Fruit fly (Drosophila melanogaster) whole organism, embryonic: ENCODE measurements around the gene CG4596.

Experiments
- Ada2b ChIP-seq: fragments of 200-800 bp; sonication (Bioruptor generic); IDR thresholded peaks from 2 replicates; pipeline ENCODE4 v1.3.6; 2022; ENCODE audit warnings: missing biosample characterization, missing genetic modification characterization
- Asciz ChIP-seq: fragments of 200-800 bp; sonication (Bioruptor generic); optimal IDR thresholded peaks from 2 replicates; lab custom pipeline; 2017; ENCODE audit warnings: missing biosample characterization, mild to moderate bottlenecking, missing genetic modification characterization, missing genetic modification reagents
- Atf3 ChIP-seq: fragments of 200-800 bp; sonication (Bioruptor generic); optimal IDR thresholded peaks from 3 replicates; lab custom pipeline; 2016; ENCODE audit warnings: missing biosample characterization, missing genetic modification characterization
- Bgb ChIP-seq: fragments of 200-800 bp; sonication (Bioruptor generic); IDR thresholded peaks from 2 replicates; pipeline ENCODE4 v1.3.6; 2022; ENCODE audit warnings: missing biosample characterization, missing genetic modification characterization; ENCODE audit not compliant: partially characterized antibody
- Bteb2 ChIP-seq: fragments of 200-800 bp; sonication (Bioruptor generic); optimal IDR thresholded peaks from 2 replicates; lab custom pipeline; 2016; ENCODE audit warnings: missing biosample characterization, missing genetic modification characterization
- CG10274 ChIP-seq: fragments of 200-800 bp; sonication (Bioruptor generic); optimal IDR thresholded peaks from 3 replicates; lab custom pipeline; 2017; ENCODE audit warnings: missing biosample characterization, mild to moderate bottlenecking, missing genetic modification characterization
- CG11093 ChIP-seq: fragments of 200-800 bp; sonication (Bioruptor generic); IDR thresholded peaks from 3 replicates; pipeline ENCODE4 v1.3.6; 2022; ENCODE audit warnings: missing biosample characterization, missing genetic modification characterization
- CG11723 ChIP-seq: fragments of 200-800 bp; sonication (Bioruptor generic); optimal IDR thresholded peaks from 2 replicates; lab custom pipeline; 2017; ENCODE audit warnings: missing biosample characterization, mild to moderate bottlenecking, missing genetic modification characterization
- CG12942 ChIP-seq: fragments of 200-800 bp; sonication (Bioruptor generic); optimal IDR thresholded peaks from 3 replicates; lab custom pipeline; 2016; ENCODE audit warnings: missing biosample characterization, missing genetic modification characterization
- CG13296 ChIP-seq: fragments of 200-800 bp; sonication (Bioruptor generic); optimal IDR thresholded peaks from 3 replicates; lab custom pipeline; 2018; ENCODE audit warnings: missing biosample characterization, mild to moderate bottlenecking, missing genetic modification characterization
- CG1529 ChIP-seq: fragments of 200-800 bp; sonication (Bioruptor generic); optimal IDR thresholded peaks from 3 replicates; lab custom pipeline; 2018; ENCODE audit warnings: missing biosample characterization, missing genetic modification characterization
- CG2116 ChIP-seq: fragments of 200-800 bp; sonication (Bioruptor generic); optimal IDR thresholded peaks from 3 replicates; lab custom pipeline; 2018; ENCODE audit warnings: missing biosample characterization, mild to moderate bottlenecking, missing genetic modification characterization
- CG32767 ChIP-seq: fragments of 200-800 bp; sonication (Bioruptor generic); IDR thresholded peaks from 2 replicates; pipeline ENCODE4 v1.3.6; 2022; ENCODE audit warnings: missing biosample characterization, missing genetic modification characterization
- CG32772 ChIP-seq: fragments of 200-800 bp; sonication (Bioruptor generic); IDR thresholded peaks from 2 replicates; pipeline ENCODE4 v1.3.6; 2022; ENCODE audit warnings: missing biosample characterization, missing genetic modification characterization
- CG6791 ChIP-seq: fragments of 200-800 bp; sonication (Bioruptor generic); IDR thresholded peaks from 3 replicates; pipeline ENCODE4 v1.3.6; 2022; ENCODE audit warnings: missing biosample characterization, missing genetic modification characterization; ENCODE audit not compliant: partially characterized antibody
- CG7556 ChIP-seq: fragments of 200-800 bp; sonication (Bioruptor generic); optimal IDR thresholded peaks from 2 replicates; lab custom pipeline; 2017; ENCODE audit warnings: missing biosample characterization, mild to moderate bottlenecking, missing genetic modification characterization
- CG7786 ChIP-seq: fragments of 200-800 bp; sonication (Bioruptor generic); optimal IDR thresholded peaks from 2 replicates; lab custom pipeline; 2016; ENCODE audit warnings: missing biosample characterization, missing genetic modification characterization
- CG8478 ChIP-seq: fragments of >200 bp; optimal IDR thresholded peaks from 2 replicates; lab custom pipeline; 2018
- CG9215 ChIP-seq: fragments of 200-800 bp; sonication (Bioruptor generic); IDR thresholded peaks from 2 replicates; pipeline ENCODE4 v1.3.6; 2022; ENCODE audit warnings: missing biosample characterization, missing genetic modification characterization
- CG9437 ChIP-seq: fragments of 200-800 bp; sonication (Bioruptor generic); optimal IDR thresholded peaks from 2 replicates; lab custom pipeline; 2018; ENCODE audit warnings: missing biosample characterization, mild to moderate bottlenecking, missing genetic modification characterization
- CG9876 ChIP-seq: fragments of 200-800 bp; sonication (Bioruptor generic); optimal IDR thresholded peaks from 2 replicates; lab custom pipeline; 2016; ENCODE audit warnings: missing biosample characterization, missing genetic modification characterization
- Dip3 ChIP-seq: fragments of 200-800 bp; sonication (Bioruptor generic); optimal IDR thresholded peaks from 3 replicates; lab custom pipeline; 2016; ENCODE audit warnings: missing biosample characterization, missing genetic modification characterization
- E2f2 ChIP-seq: fragments of 200-800 bp; sonication (Bioruptor generic); IDR thresholded peaks from 2 replicates; pipeline ENCODE4 v1.3.6; 2022; ENCODE audit warnings: missing biosample characterization, missing genetic modification characterization
- ERR ChIP-seq: fragments of 200-800 bp; sonication (Bioruptor generic); optimal IDR thresholded peaks from 2 replicates; lab custom pipeline; 2016; ENCODE audit warnings: missing biosample characterization, missing genetic modification characterization
- Gug ChIP-seq: fragments of 200-800 bp; sonication (Bioruptor generic); IDR thresholded peaks from 4 replicates; pipeline ENCODE4 v1.3.6; 2022; ENCODE audit warnings: missing biosample characterization, missing genetic modification characterization
- Lpt ChIP-seq: fragments of >200 bp; optimal IDR thresholded peaks from 2 replicates; lab custom pipeline; 2018; ENCODE audit warnings: missing biosample characterization, missing genetic modification characterization
- Meics ChIP-seq: fragments of 200-800 bp; sonication (Bioruptor generic); optimal IDR thresholded peaks from 2 replicates; lab custom pipeline; 2017; ENCODE audit warnings: missing biosample characterization, mild to moderate bottlenecking, missing genetic modification characterization
- NC2α ChIP-seq: fragments of 200-800 bp; sonication (Bioruptor generic); optimal IDR thresholded peaks from 2 replicates; lab custom pipeline; 2016; ENCODE audit warnings: missing biosample characterization, missing genetic modification characterization
- Opbp ChIP-seq: fragments of 200-800 bp; sonication (Bioruptor generic); IDR thresholded peaks from 3 replicates; pipeline ENCODE4 v1.3.6; 2022; ENCODE audit warnings: missing biosample characterization, missing genetic modification characterization; ENCODE audit not compliant: partially characterized antibody
- Ptx1 ChIP-seq: fragments of 200-800 bp; sonication (Bioruptor generic); IDR thresholded peaks from 2 replicates; pipeline ENCODE4 v1.3.6; 2022; ENCODE audit warnings: missing biosample characterization, missing genetic modification characterization
- Scr ChIP-seq: fragments of 200-800 bp; sonication (Bioruptor generic); IDR thresholded peaks from 2 replicates; pipeline ENCODE4 v1.3.6; 2022; ENCODE audit warnings: missing biosample characterization, missing genetic modification characterization; ENCODE audit not compliant: partially characterized antibody
- Ssrp ChIP-seq: fragments of 200-800 bp; sonication (Bioruptor generic); optimal IDR thresholded peaks from 2 replicates; lab custom pipeline; 2018; ENCODE audit warnings: missing biosample characterization, mild to moderate bottlenecking, missing genetic modification characterization, moderate library complexity
- Stat92E ChIP-seq, 3 experiments: fragments of >200 bp in 2 of 3; fragments of 200-800 bp in 1 of 3; sonication (Bioruptor generic) in 1 of 3; optimal IDR thresholded peaks; 2 replicates each; lab custom pipeline; 2017 to 2019; ENCODE audit warnings: missing biosample characterization in 3 of 3, missing genetic modification characterization in 3 of 3, mild to moderate bottlenecking in 1 of 3, moderate library complexity in 1 of 3
- YL-1 ChIP-seq: fragments of 200-800 bp; sonication (Bioruptor generic); optimal IDR thresholded peaks from 3 replicates; lab custom pipeline; 2017; ENCODE audit warnings: missing biosample characterization, mild to moderate bottlenecking, missing genetic modification characterization
- ara ChIP-seq: fragments of 200-800 bp; sonication (Bioruptor generic); IDR thresholded peaks from 2 replicates; pipeline ENCODE4 v1.3.6; 2022; ENCODE audit warnings: missing biosample characterization, missing genetic modification characterization
- bab2 ChIP-seq: fragments of 200-800 bp; sonication (Bioruptor generic); optimal IDR thresholded peaks from 2 replicates; lab custom pipeline; 2016; ENCODE audit warnings: missing biosample characterization, missing genetic modification characterization
- chinmo ChIP-seq: fragments of 200-800 bp; sonication (Bioruptor generic); IDR thresholded peaks from 4 replicates; pipeline ENCODE4 v1.3.6; 2022; ENCODE audit warnings: missing biosample characterization, missing genetic modification characterization; ENCODE audit not compliant: partially characterized antibody
- ci ChIP-seq: fragments of 200-800 bp; sonication (Bioruptor generic); IDR thresholded peaks from 3 replicates; pipeline ENCODE4 v1.3.6; 2022; ENCODE audit warnings: missing biosample characterization, missing genetic modification characterization
- crc ChIP-seq: fragments of 200-800 bp; sonication (Bioruptor generic); optimal IDR thresholded peaks from 2 replicates; lab custom pipeline; 2016; ENCODE audit warnings: missing biosample characterization, missing genetic modification characterization
- crp ChIP-seq, 2 experiments: fragments of 200-800 bp; sonication (Bioruptor generic); optimal IDR thresholded peaks; 2 replicates in 1 of 2; 3 replicates in 1 of 2; lab custom pipeline; 2017; ENCODE audit warnings: missing biosample characterization in 2 of 2, missing genetic modification characterization in 2 of 2, mild to moderate bottlenecking in 1 of 2, moderate library complexity in 1 of 2
- gt ChIP-seq: fragments of 200-800 bp; sonication (Bioruptor generic); IDR thresholded peaks from 2 replicates; pipeline ENCODE4 v1.3.6; 2022; ENCODE audit warnings: missing biosample characterization, missing genetic modification characterization
- inv ChIP-seq: fragments of 200-800 bp; sonication (Bioruptor generic); IDR thresholded peaks from 2 replicates; pipeline ENCODE4 v1.3.6; 2022; ENCODE audit warnings: missing biosample characterization, missing genetic modification characterization; ENCODE audit not compliant: partially characterized antibody
- ken ChIP-seq: fragments of 200-800 bp; sonication (Bioruptor generic); IDR thresholded peaks from 3 replicates; pipeline ENCODE4 v1.3.6; 2022; ENCODE audit warnings: missing biosample characterization, missing genetic modification characterization
- knrl ChIP-seq: fragments of 200-800 bp; sonication (Bioruptor generic); IDR thresholded peaks from 3 replicates; pipeline ENCODE4 v1.3.6; 2022; ENCODE audit warnings: missing biosample characterization, missing genetic modification characterization; ENCODE audit not compliant: partially characterized antibody
- oc ChIP-seq: fragments of 200-800 bp; sonication (Bioruptor generic); optimal IDR thresholded peaks from 2 replicates; lab custom pipeline; 2018; ENCODE audit warnings: missing biosample characterization, mild to moderate bottlenecking, missing genetic modification characterization, moderate library complexity
- sens-2 ChIP-seq: fragments of 200-800 bp; sonication (Bioruptor generic); IDR thresholded peaks from 2 replicates; pipeline ENCODE4 v1.3.6; 2022; ENCODE audit warnings: missing biosample characterization, missing genetic modification characterization
- shn ChIP-seq: fragments of 200-800 bp; sonication (Bioruptor generic); optimal IDR thresholded peaks from 3 replicates; lab custom pipeline; 2016; ENCODE audit warnings: missing biosample characterization, missing genetic modification characterization
- trh ChIP-seq: fragments of 200-800 bp; sonication (Bioruptor generic); optimal IDR thresholded peaks from 2 replicates; lab custom pipeline; 2016; ENCODE audit warnings: missing biosample characterization, missing genetic modification characterization
- twi ChIP-seq: fragments of 200-800 bp; optimal IDR thresholded peaks from 2 replicates; lab custom pipeline; 2019; ENCODE audit warnings: missing biosample characterization, mild to moderate bottlenecking, missing genetic modification characterization, moderate library complexity
- unpg ChIP-seq: fragments of 200-800 bp; sonication (Bioruptor generic); optimal IDR thresholded peaks from 3 replicates; lab custom pipeline; 2018; ENCODE audit warnings: missing biosample characterization, mild to moderate bottlenecking, missing genetic modification characterization, moderate library complexity

The CG4596 gene

dm6 chr3R:10884031-10884677 lies 11.3 kb downstream of the CG4596 start (continued):
- TF ChIP-seq Meics (GFP tag; lab: Kevin White, UChicago): peak; percentile 84
- TF ChIP-seq Bgb (GFP tag; lab: Robert Waterston, UW): no peak
- peak; percentile 59; the same call in 1 of the 2 replicates for TF ChIP-seq sens-2 (GFP tag; lab: Robert Waterston, UW)
- no peak for TF ChIP-seq CG11723 (GFP tag; lab: Kevin White, UChicago)
- TF ChIP-seq Scr: no peak
- TF ChIP-seq CG10274 (GFP tag; lab: Kevin White, UChicago): peak; percentile 51
- TF ChIP-seq CG8478: no peak
- peak; percentile 75 for TF ChIP-seq Ada2b
- TF ChIP-seq gt: no peak
- no peak for TF ChIP-seq shn (GFP tag; lab: Kevin White, UChicago)
- no peak for TF ChIP-seq trh (GFP tag; lab: Kevin White, UChicago)
- no peak for TF ChIP-seq ERR
- TF ChIP-seq CG9437 (GFP tag; lab: Kevin White, UChicago): peak; percentile 33
- TF ChIP-seq crc (GFP tag; lab: Kevin White, UChicago): no peak
- TF ChIP-seq chinmo: 0 out of 4 replicates have a peak, but pooled peaks have one; percentile 54
- no peak for TF ChIP-seq crp (GFP tag; optimal IDR thresholded peaks at IDR 0.05; lab: Kevin White, UChicago)
- TF ChIP-seq twi (tag; lab: Kevin White, UChicago): peak; percentile 1
- TF ChIP-seq ci: peak; percentile 84; the same call in 2 of the 3 replicates
- TF ChIP-seq ken: peak; percentile 79; the same call in 2 of the 3 replicates
- peak; percentile 89 for TF ChIP-seq Ptx1 (GFP tag; lab: Robert Waterston, UW)
- TF ChIP-seq CG32767 (GFP tag; lab: Robert Waterston, UW): peak; percentile 74
- no peak for TF ChIP-seq NC2α (GFP tag; lab: Kevin White, UChicago)
- TF ChIP-seq oc (tag; lab: Kevin White, UChicago): no peak
- peak; percentile 60 for TF ChIP-seq CG7556
- TF ChIP-seq CG6791 (GFP tag; lab: Robert Waterston, UW): no peak
- TF ChIP-seq Bteb2 (GFP tag; lab: Kevin White, UChicago): no peak
- TF ChIP-seq Dip3 (GFP tag; lab: Kevin White, UChicago): no peak
- no peak for TF ChIP-seq Atf3 (GFP tag; lab: Kevin White, UChicago)
- TF ChIP-seq Lpt: no peak
- TF ChIP-seq bab2 (GFP tag; lab: Kevin White, UChicago): peak; percentile 19
- peak; percentile 1 for TF ChIP-seq CG12942 (GFP tag; lab: Kevin White, UChicago)
- peak; percentile 59; the same call in 1 of the 3 replicates for TF ChIP-seq CG11093
- 0 out of 3 replicates have a peak, but pooled peaks have one; percentile 27 for TF ChIP-seq knrl (GFP tag; lab: Robert Waterston, UW)
- no peak for TF ChIP-seq CG7786 (GFP tag; lab: Kevin White, UChicago)
- TF ChIP-seq Stat92E (GFP tag; optimal IDR thresholded peaks at IDR 0.05; lab: Kevin White, UChicago): no peak
- TF ChIP-seq Opbp (GFP tag; lab: Robert Waterston, UW): no peak
- peak; percentile 87 for TF ChIP-seq CG13296
- TF ChIP-seq YL-1 (GFP tag; lab: Kevin White, UChicago): no peak
- no peak for TF ChIP-seq CG1529 (GFP tag; lab: Kevin White, UChicago)
- TF ChIP-seq CG32772 (GFP tag; lab: Robert Waterston, UW): peak; percentile 75
- peak; percentile 59; the same call in 1 of the 2 replicates for TF ChIP-seq ara (GFP tag; lab: Robert Waterston, UW)
- TF ChIP-seq unpg (GFP tag; lab: Kevin White, UChicago): peak; percentile 77
- TF ChIP-seq Ssrp: peak; percentile 33
- peak; percentile 66; the same call in 3 of the 4 replicates for TF ChIP-seq Gug (GFP tag; lab: Robert Waterston, UW)
- no peak for TF ChIP-seq CG9876
- peak; percentile 72 for TF ChIP-seq CG9215
- TF ChIP-seq inv: no peak
- TF ChIP-seq E2f2: peak; percentile 44; the same call in 1 of the 2 replicates
- TF ChIP-seq CG2116 (GFP tag; lab: Kevin White, UChicago): no peak
- TF ChIP-seq Asciz (GFP tag; lab: Kevin White, UChicago): peak; percentile 82
